Worm (Caenorhabditis elegans) whole organism, L2 larva: Measurements from ENCODE around the gene ZK512.10.

Experiments
- R02D3.7 ChIP-seq: fragments of 150-350 bp; optimal IDR thresholded peaks from 2 replicates; lab custom pipeline; 2014; ENCODE audit warnings: missing biosample characterization, missing genetic modification characterization
- ZK546.5 ChIP-seq: sonication (generic microtip); optimal IDR thresholded peaks from 2 replicates; lab custom pipeline; 2017; ENCODE audit warnings: missing biosample characterization, missing genetic modification characterization
- lsy-2 ChIP-seq, 2 experiments: fragments of 150-350 bp in 1 of 2; sonication (generic microtip) in 1 of 2; optimal IDR thresholded peaks; 2 replicates each; lab custom pipeline; 2014 to 2017; ENCODE audit warnings: missing biosample characterization in 2 of 2, missing genetic modification characterization in 2 of 2
- mdl-1 ChIP-seq, 2 experiments: fragments of 150-350 bp in 1 of 2; sonication (generic microtip) in 1 of 2; optimal IDR thresholded peaks; 2 replicates each; lab custom pipeline; 2017; ENCODE audit warnings: missing biosample characterization in 2 of 2, missing genetic modification characterization in 2 of 2
- nhr-11 ChIP-seq: fragments of 150-350 bp; optimal IDR thresholded peaks from 2 replicates; lab custom pipeline; 2014; ENCODE audit warnings: missing biosample characterization, missing genetic modification characterization
- peb-1 ChIP-seq: fragments of 150-350 bp; optimal IDR thresholded peaks from 2 replicates; lab custom pipeline; 2014; ENCODE audit warnings: missing biosample characterization, missing genetic modification characterization
- snpc-4 ChIP-seq: fragments of 150-350 bp; optimal IDR thresholded peaks from 2 replicates; lab custom pipeline; 2014; ENCODE audit warnings: missing biosample characterization, missing genetic modification characterization
- unc-55 ChIP-seq: fragments of 150-350 bp; sonication (generic microtip); optimal IDR thresholded peaks from 3 replicates; lab custom pipeline; 2014; ENCODE audit warnings: missing biosample characterization, missing genetic modification reagents, missing genetic modification characterization

DNA sequence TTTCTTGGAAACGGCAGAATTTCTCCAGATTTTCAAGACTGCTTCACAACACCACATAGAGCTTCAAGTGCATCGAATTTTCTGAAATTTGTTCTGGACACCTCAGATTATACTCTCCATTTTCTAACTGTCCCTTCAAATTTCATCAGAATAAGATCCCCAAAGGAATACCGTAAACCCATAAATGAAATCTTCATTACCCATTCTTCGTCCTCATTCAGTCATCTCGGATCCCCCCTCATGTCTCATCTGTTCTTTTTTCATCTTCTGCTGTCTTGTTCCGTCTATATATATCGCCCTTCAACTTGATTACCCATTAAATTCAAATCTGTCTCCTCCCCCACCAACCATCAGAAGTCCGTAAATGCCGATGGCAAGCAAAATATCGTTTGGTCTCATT, 16.6 kb upstream of the ZK512.10 start:
- no peak for TF ChIP-seq lsy-2 (tag; optimal IDR thresholded peaks at IDR 0.05; lab: Kevin White, UChicago)
- no peak for TF ChIP-seq unc-55 (GFP tag; lab: Kevin White, UChicago)
- TF ChIP-seq ZK546.5 (tag; lab: Kevin White, UChicago), result no peak
- TF ChIP-seq peb-1 (tag; lab: Kevin White, UChicago), result no peak
- TF ChIP-seq R02D3.7 (tag; lab: Kevin White, UChicago), result no peak
- TF ChIP-seq snpc-4, result no peak
- no peak for TF ChIP-seq mdl-1 (tag; optimal IDR thresholded peaks at IDR 0.05; lab: Kevin White, UChicago)
- TF ChIP-seq nhr-11 (tag; lab: Kevin White, UChicago), result no peak
